Worm (Caenorhabditis elegans) whole organism, young adult: ENCODE results near the gene Y62F5A.10.

Experiments used
- B0336.3 ChIP-seq: fragments of 200-800 bp; sonication (Bioruptor generic); IDR thresholded peaks from 2 replicates; pipeline ENCODE4 v1.3.6; 2022; ENCODE audit warnings: missing genetic modification characterization, missing compliant biosample characterization
- C17E4.6 ChIP-seq: fragments of 200-800 bp; sonication (Bioruptor generic); IDR thresholded peaks from 2 replicates; pipeline ENCODE4 v1.3.6; 2022; ENCODE audit warnings: missing genetic modification reagents, missing genetic modification characterization, missing compliant biosample characterization
- D2030.7 ChIP-seq: fragments of 200-800 bp; sonication (Bioruptor generic); IDR thresholded peaks from 2 replicates; pipeline ENCODE4 v1.3.6; 2022; ENCODE audit warnings: missing genetic modification reagents, missing genetic modification characterization, missing compliant biosample characterization
- F23B12.7 ChIP-seq: sonication (generic microtip); optimal IDR thresholded peaks from 2 replicates; lab custom pipeline; 2017; ENCODE audit warnings: missing genetic modification characterization, mild to moderate bottlenecking, missing compliant biosample characterization, antibody characterized with exemption, moderate library complexity; ENCODE audit not compliant: insufficient read depth
- F33H1.4 ChIP-seq: fragments of 200-800 bp; sonication (Bioruptor generic); IDR thresholded peaks from 2 replicates; pipeline ENCODE4 v1.3.6; 2022; ENCODE audit warnings: missing genetic modification reagents, missing genetic modification characterization, missing compliant biosample characterization
- F39B2.1 ChIP-seq: fragments of 200-800 bp; sonication (Bioruptor generic); IDR thresholded peaks from 2 replicates; pipeline ENCODE4 v1.3.6; 2022; ENCODE audit warnings: missing genetic modification reagents, missing genetic modification characterization, missing compliant biosample characterization
- F49E8.2 ChIP-seq: sonication (generic microtip); optimal IDR thresholded peaks from 3 replicates; lab custom pipeline; 2017; ENCODE audit warnings: missing genetic modification characterization, mild to moderate bottlenecking, missing compliant biosample characterization, antibody characterized with exemption, moderate library complexity; ENCODE audit not compliant: insufficient read depth
- F52B5.7 ChIP-seq: sonication (generic microtip); optimal IDR thresholded peaks from 2 replicates; lab custom pipeline; 2016; ENCODE audit warnings: mild to moderate bottlenecking, missing genetic modification characterization, missing compliant biosample characterization
- K12H6.12 ChIP-seq: fragments of 200-800 bp; sonication (Bioruptor generic); optimal IDR thresholded peaks from 2 replicates; lab custom pipeline; 2018; ENCODE audit warnings: mild to moderate bottlenecking, missing genetic modification characterization, missing compliant biosample characterization
- Y56A3A.18 ChIP-seq: fragments of 200-800 bp; sonication (Bioruptor generic); IDR thresholded peaks from 2 replicates; pipeline ENCODE4 v1.3.6; 2022; ENCODE audit warnings: missing genetic modification reagents, missing genetic modification characterization, missing compliant biosample characterization
- Y79H2A.3 ChIP-seq: fragments of 200-800 bp; sonication (Bioruptor generic); conservative IDR thresholded peaks from 2 replicates; pipeline ENCODE4 v1.3.6; 2022; ENCODE audit warnings: missing genetic modification reagents, missing genetic modification characterization, missing compliant biosample characterization
- ZK185.1 ChIP-seq: sonication (generic microtip); optimal IDR thresholded peaks from 2 replicates; lab custom pipeline; 2016; ENCODE audit warnings: mild to moderate bottlenecking, missing genetic modification characterization, missing compliant biosample characterization; ENCODE audit not compliant: poor library complexity, severe bottlenecking
- akir-1 ChIP-seq: fragments of 200-800 bp; sonication (Bioruptor generic); optimal IDR thresholded peaks from 2 replicates; lab custom pipeline; 2018; ENCODE audit warnings: mild to moderate bottlenecking, missing genetic modification characterization, moderate library complexity, missing compliant biosample characterization
- aptf-2 ChIP-seq: fragments of 200-800 bp; sonication (Bioruptor generic); conservative IDR thresholded peaks from 2 replicates; pipeline ENCODE4 v1.3.6; 2022; ENCODE audit warnings: missing genetic modification reagents, missing genetic modification characterization, missing compliant biosample characterization
- aptf-3 ChIP-seq: fragments of 200-800 bp; sonication (Bioruptor generic); IDR thresholded peaks from 2 replicates; pipeline ENCODE4 v1.3.6; 2022; ENCODE audit warnings: missing genetic modification characterization, missing compliant biosample characterization
- attf-3 ChIP-seq: fragments of 200-800 bp; sonication (Bioruptor generic); conservative IDR thresholded peaks from 2 replicates; pipeline ENCODE4 v1.3.6; 2022; ENCODE audit warnings: missing genetic modification reagents, missing genetic modification characterization, missing compliant biosample characterization
- cebp-1 ChIP-seq, 2 experiments: fragments of 200-800 bp in 1 of 2; sonication (Bioruptor generic) in 1 of 2; sonication (generic microtip) in 1 of 2; IDR thresholded peaks in 1 of 2; optimal IDR thresholded peaks in 1 of 2; 2 replicates each; pipeline versions ENCODE4 v1.3.6 to Lab custom; 2017 to 2022; ENCODE audit warnings: missing compliant biosample characterization in 2 of 2, missing genetic modification characterization in 2 of 2, mild to moderate bottlenecking in 1 of 2, missing genetic modification reagents in 1 of 2, moderate library complexity in 1 of 2
- ceh-58 ChIP-seq: fragments of 200-800 bp; sonication (Bioruptor generic); IDR thresholded peaks from 2 replicates; pipeline ENCODE4 v1.3.6; 2022; ENCODE audit warnings: missing genetic modification characterization, missing compliant biosample characterization
- dpl-1 ChIP-seq: fragments of 150-350 bp; optimal IDR thresholded peaks from 2 replicates; lab custom pipeline; 2014; ENCODE audit warnings: missing biosample characterization, missing genetic modification reagents, missing genetic modification characterization
- egl-44 ChIP-seq: fragments of 200-800 bp; sonication (Bioruptor generic); IDR thresholded peaks from 2 replicates; pipeline ENCODE4 v1.3.6; 2022; ENCODE audit warnings: missing genetic modification reagents, missing genetic modification characterization, missing compliant biosample characterization
- ets-4 ChIP-seq: fragments of 200-800 bp; sonication (Bioruptor generic); optimal IDR thresholded peaks from 2 replicates; lab custom pipeline; 2018; ENCODE audit warnings: mild to moderate bottlenecking, missing genetic modification characterization, missing compliant biosample characterization
- hmg-20 ChIP-seq: fragments of 200-800 bp; sonication (Bioruptor generic); IDR thresholded peaks from 2 replicates; pipeline ENCODE4 v1.3.6; 2022; ENCODE audit warnings: missing genetic modification reagents, missing genetic modification characterization, missing compliant biosample characterization
- hsf-1 ChIP-seq: fragments of 200-800 bp; sonication (Bioruptor generic); IDR thresholded peaks from 2 replicates; pipeline ENCODE4 v1.3.6; 2022; ENCODE audit warnings: missing genetic modification reagents, missing genetic modification characterization, missing compliant biosample characterization
- lin-40 ChIP-seq: sonication (generic microtip); optimal IDR thresholded peaks from 2 replicates; lab custom pipeline; 2016; ENCODE audit warnings: missing genetic modification characterization, mild to moderate bottlenecking, missing compliant biosample characterization, missing genotype, missing genetic modification reagents
- lir-1 ChIP-seq: fragments of 200-800 bp; sonication (Bioruptor generic); conservative IDR thresholded peaks from 2 replicates; pipeline ENCODE4 v1.3.6; 2022; ENCODE audit warnings: missing genetic modification reagents, missing genetic modification characterization, missing compliant biosample characterization
- madf-10 ChIP-seq: sonication (generic microtip); optimal IDR thresholded peaks from 2 replicates; lab custom pipeline; 2016; ENCODE audit warnings: mild to moderate bottlenecking, missing genetic modification characterization, missing compliant biosample characterization
- madf-6 ChIP-seq: fragments of 200-800 bp; sonication (Bioruptor generic); IDR thresholded peaks from 2 replicates; pipeline ENCODE4 v1.3.6; 2022; ENCODE audit warnings: missing genetic modification reagents, missing genetic modification characterization, missing compliant biosample characterization
- mel-28 ChIP-seq: sonication (generic microtip); optimal IDR thresholded peaks from 2 replicates; lab custom pipeline; 2016; ENCODE audit warnings: borderline replicate concordance, mild to moderate bottlenecking, missing genetic modification characterization, missing compliant biosample characterization
- mes-4 ChIP-seq: sonication (generic microtip); optimal IDR thresholded peaks from 2 replicates; lab custom pipeline; 2016; ENCODE audit warnings: missing genotype, missing genetic modification characterization, missing compliant biosample characterization
- nfya-2 ChIP-seq: fragments of 200-800 bp; sonication (Bioruptor generic); IDR thresholded peaks from 2 replicates; pipeline ENCODE4 v1.3.6; 2022; ENCODE audit warnings: missing genetic modification reagents, missing genetic modification characterization, missing compliant biosample characterization
- nhr-80 ChIP-seq: sonication (generic microtip); optimal IDR thresholded peaks from 2 replicates; lab custom pipeline; 2016; ENCODE audit warnings: missing genetic modification characterization, missing compliant biosample characterization
- pha-4 ChIP-seq: fragments of 150-350 bp; sonication (generic microtip); optimal IDR thresholded peaks from 2 replicates; lab custom pipeline; 2014; ENCODE audit warnings: missing biosample characterization, missing genetic modification reagents, missing genetic modification characterization
- sea-2 ChIP-seq: fragments of 200-800 bp; sonication (Bioruptor generic); IDR thresholded peaks from 2 replicates; pipeline ENCODE4 v1.3.6; 2022; ENCODE audit warnings: missing genetic modification characterization, missing compliant biosample characterization
- snpc-1.1 ChIP-seq: sonication (generic microtip); optimal IDR thresholded peaks from 2 replicates; lab custom pipeline; 2017; ENCODE audit warnings: missing genetic modification characterization, mild to moderate bottlenecking, missing compliant biosample characterization, antibody characterized with exemption, moderate library complexity, missing genotype, missing genetic modification reagents; ENCODE audit not compliant: insufficient read depth
- snpc-1.3 ChIP-seq: sonication (generic microtip); optimal IDR thresholded peaks from 2 replicates; lab custom pipeline; 2017; ENCODE audit warnings: missing genetic modification characterization, mild to moderate bottlenecking, missing compliant biosample characterization, antibody characterized with exemption, moderate library complexity, missing genotype, missing genetic modification reagents; ENCODE audit not compliant: insufficient read depth
- snpc-4 ChIP-seq, 5 experiments: fragments of 150-350 bp in 1 of 5; sonication (generic microtip) in 4 of 5; optimal IDR thresholded peaks; 2 replicates each; lab custom pipeline; 2014 to 2018; ENCODE audit warnings: missing genetic modification characterization in 5 of 5, missing biosample characterization in 3 of 5, antibody characterized with exemption in 2 of 5, mild to moderate bottlenecking in 2 of 5, missing compliant biosample characterization in 2 of 5, missing genotype in 2 of 5, moderate library complexity in 2 of 5, missing genetic modification reagents in 1 of 5
- sptf-2 ChIP-seq: fragments of 200-800 bp; sonication (Bioruptor generic); optimal IDR thresholded peaks from 2 replicates; lab custom pipeline; 2018; ENCODE audit warnings: mild to moderate bottlenecking, missing genetic modification characterization, missing compliant biosample characterization
- tbx-9 ChIP-seq: sonication (generic microtip); optimal IDR thresholded peaks from 2 replicates; lab custom pipeline; 2016; ENCODE audit warnings: borderline replicate concordance, missing genetic modification characterization, inconsistent platforms, missing compliant biosample characterization
- unc-130 ChIP-seq: sonication (generic microtip); optimal IDR thresholded peaks from 2 replicates; lab custom pipeline; 2016; ENCODE audit warnings: missing genetic modification reagents, missing genetic modification characterization, missing compliant biosample characterization
- xnd-1 ChIP-seq: sonication (generic microtip); optimal IDR thresholded peaks from 2 replicates; lab custom pipeline; 2016; ENCODE audit warnings: missing genotype, missing genetic modification reagents, missing genetic modification characterization, missing compliant biosample characterization
- zfh-2 ChIP-seq: fragments of 200-800 bp; sonication (Bioruptor generic); conservative IDR thresholded peaks from 2 replicates; pipeline ENCODE4 v1.3.6; 2022; ENCODE audit warnings: missing genetic modification reagents, missing genetic modification characterization, missing compliant biosample characterization
- ztf-6 ChIP-seq: fragments of 200-800 bp; sonication (Bioruptor generic); IDR thresholded peaks from 2 replicates; pipeline ENCODE4 v1.3.6; 2022; ENCODE audit warnings: missing genetic modification reagents, missing genetic modification characterization, missing compliant biosample characterization

Y62F5A.10 gene

DNA sequence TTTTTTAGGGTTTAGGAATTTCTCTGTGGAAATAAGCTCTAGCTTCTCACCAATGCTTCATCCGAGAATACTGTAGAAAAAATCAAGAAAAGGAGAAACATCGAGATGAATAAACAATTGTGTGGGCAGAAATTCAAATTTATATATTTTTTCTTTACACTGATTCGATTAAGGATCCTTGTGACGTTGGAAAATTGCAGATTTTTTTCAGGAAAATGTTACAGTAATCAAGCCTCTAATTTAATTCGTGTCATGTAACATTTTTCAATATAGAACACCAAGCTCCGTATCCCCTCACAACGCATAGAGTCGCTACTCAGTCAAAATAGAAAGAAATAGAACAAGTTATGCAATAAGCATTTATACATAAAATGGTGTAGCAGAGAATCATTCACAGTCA, 45.0 kb upstream of the Y62F5A.10 start, which contains the start of gene W02B12.16:
Gene W02B12.16 (minus strand): TSS at position 101 of the 400 bp plus-strand sequence.
- TF ChIP-seq Y79H2A.3 (GFP tag; lab: Robert Waterston, UW) = no peak
- TF ChIP-seq attf-3 (GFP tag; lab: Robert Waterston, UW) = no peak
- TF ChIP-seq akir-1 = no peak
- no peak for TF ChIP-seq lir-1 (GFP tag; lab: Robert Waterston, UW)
- no peak for TF ChIP-seq hsf-1 (GFP tag; lab: Robert Waterston, UW)
- TF ChIP-seq sea-2 = no peak
- TF ChIP-seq F23B12.7 (tag; lab: Kevin White, UChicago) = no peak
- TF ChIP-seq ztf-6 (GFP tag; lab: Robert Waterston, UW) = no peak
- TF ChIP-seq unc-130 (GFP tag; lab: Kevin White, UChicago) = no peak
- no peak for TF ChIP-seq snpc-1.1 (tag; lab: Kevin White, UChicago)

DNA sequence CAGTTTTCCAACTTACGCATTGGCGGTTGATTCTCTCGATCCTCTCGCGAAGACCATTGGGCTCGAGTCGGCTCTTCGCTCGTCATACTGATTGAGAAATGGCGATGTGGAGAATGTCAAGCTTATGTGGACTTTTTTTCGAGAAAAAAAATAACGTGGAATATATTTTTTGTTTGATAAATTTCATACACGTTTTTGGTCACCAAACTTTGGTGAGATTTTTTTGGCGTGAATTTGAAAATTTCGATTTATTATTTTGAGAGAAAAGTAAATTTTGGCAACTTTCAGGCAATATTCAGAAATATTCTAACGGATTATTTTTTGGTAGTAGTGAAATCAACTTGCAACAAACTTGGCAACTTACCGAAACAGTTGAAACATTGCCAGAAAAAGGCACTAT, 42.3 kb upstream of the Y62F5A.10 start, which contains the start of gene W02B12.12:
Gene W02B12.12 (minus strand): TSS at position 101 of the 400 bp plus-strand sequence.
- no peak for TF ChIP-seq madf-6 (GFP tag; lab: Robert Waterston, UW)
- TF ChIP-seq nfya-2 (GFP tag; lab: Robert Waterston, UW) = no peak
- no peak for TF ChIP-seq Y79H2A.3 (GFP tag; lab: Robert Waterston, UW)
- TF ChIP-seq ZK185.1 (tag; lab: Kevin White, UChicago) = no peak
- TF ChIP-seq F49E8.2 (tag; lab: Kevin White, UChicago) = no peak
- TF ChIP-seq ceh-58 = no peak
- TF ChIP-seq madf-10 (tag; lab: Kevin White, UChicago) = no peak
- TF ChIP-seq mel-28 (tag; lab: Kevin White, UChicago) = no peak

DNA sequence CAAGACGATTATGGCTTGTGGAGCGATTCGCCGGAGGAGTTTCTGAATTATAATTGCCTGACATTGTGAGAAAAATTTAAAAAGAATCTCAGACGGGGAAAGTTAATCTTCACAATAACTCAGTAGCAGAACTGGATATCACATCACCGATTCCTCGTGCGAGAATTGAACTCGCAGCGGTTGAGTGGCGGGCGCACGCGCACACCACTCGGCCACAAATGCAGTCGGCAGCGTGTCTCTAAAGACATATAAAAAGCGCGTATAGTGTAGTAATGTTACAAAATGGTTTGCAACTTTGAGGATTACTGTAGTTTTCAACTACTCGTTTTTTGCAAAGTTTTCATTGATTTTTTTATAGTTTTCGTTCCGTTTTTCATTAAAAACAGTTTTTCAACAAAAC, 36.8 kb upstream of the Y62F5A.10 start:
- TF ChIP-seq ets-4 (peak; percentile 94), Y56A3A.18 (GFP tag; lab: Robert Waterston, UW) (peak; percentile 88), nhr-80 (tag; lab: Kevin White, UChicago) (peak; percentile 57), lin-40 (tag; lab: Kevin White, UChicago) (peak; percentile 66), dpl-1 (GFP tag; lab: Kevin White, UChicago) (peak; percentile 17), xnd-1 (tag; lab: Kevin White, UChicago) (peak; percentile 15), D2030.7 (peak; percentile 90), snpc-1.3 (tag; lab: Kevin White, UChicago) (peak; percentile 97), aptf-2 (0 out of 2 replicates have a peak, but pooled peaks have one; percentile 58), aptf-3 (GFP tag; lab: Robert Waterston, UW) (0 out of 2 replicates have a peak, but pooled peaks have one; percentile 58), sptf-2 (peak; percentile 98), egl-44 (GFP tag; lab: Robert Waterston, UW) (peak; percentile 97), K12H6.12 (tag; lab: Kevin White, UChicago) (peak; percentile 77), B0336.3 (GFP tag; lab: Robert Waterston, UW) (peak; percentile 87), F52B5.7 (tag; lab: Kevin White, UChicago) (peak; percentile 98), C17E4.6 (GFP tag; lab: Robert Waterston, UW) (peak; percentile 69), F49E8.2 (tag; lab: Kevin White, UChicago) (peak; percentile 24), zfh-2 (GFP tag; lab: Robert Waterston, UW) (peak; percentile 83), cebp-1 (GFP tag; IDR thresholded peaks at IDR 0.05; lab: Robert Waterston, UW) (peak; percentile 56; the same call in 1 of the 2 replicates), cebp-1 (tag; optimal IDR thresholded peaks at IDR 0.05; lab: Kevin White, UChicago) (no peak), F39B2.1 (GFP tag; lab: Robert Waterston, UW) (peak; percentile 85; the same call in 1 of the 2 replicates), tbx-9 (tag; lab: Kevin White, UChicago) (peak; percentile 26), hmg-20 (peak; percentile 88), snpc-4 (GFP tag; optimal IDR thresholded peaks at IDR 0.05; lab: Kevin White, UChicago) (peak; percentile 83), snpc-4 (tag; optimal IDR thresholded peaks at IDR 0.05; lab: Kevin White, UChicago) (peak; percentile 62 to 82 (median 77)), pha-4 (no peak), F33H1.4 (GFP tag; lab: Robert Waterston, UW) (peak; percentile 63), mes-4 (tag; lab: Kevin White, UChicago) (peak; percentile 90)
